Fruit fly (Drosophila melanogaster): ENCODE data around the gene CG44139.

DNA sequence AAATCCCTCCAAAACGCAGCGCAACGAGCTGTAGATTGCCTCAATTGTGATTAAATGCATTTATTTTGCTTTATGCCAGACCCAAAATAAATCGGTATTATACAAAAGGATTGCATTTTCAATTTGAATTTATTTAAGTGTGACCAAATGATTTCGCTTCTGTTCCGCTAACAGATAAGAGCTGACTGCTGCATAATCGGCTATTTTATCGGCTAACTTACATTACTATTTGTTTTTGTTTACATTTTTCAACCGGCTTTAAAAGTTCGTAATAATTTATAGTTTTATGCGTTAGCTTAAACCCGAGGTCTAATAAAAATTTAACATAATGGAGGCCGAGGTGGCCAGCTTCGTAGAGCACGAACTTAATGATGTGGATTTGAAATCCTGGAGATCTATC, 41.6 kb upstream of the CG44139 start, which contains the start of gene PIG-Wa:
- TF ChIP-seq Dif (GFP tag; optimal IDR thresholded peaks at IDR 0.05; ENCODE audit: partially characterized antibody) (peak; percentile 77), CrebA (GFP tag; optimal IDR thresholded peaks at IDR 0.05; ENCODE audit: borderline replicate concordance) (no peak), h (GFP tag; optimal IDR thresholded peaks at IDR 0.05) (no peak), Vsx2 (GFP tag; optimal IDR thresholded peaks at IDR 0.05; ENCODE audit: partially characterized antibody) (no peak), GATAd (GFP tag; optimal IDR thresholded peaks at IDR 0.05) (no peak), Abd-B (GFP tag; optimal IDR thresholded peaks at IDR 0.05) (no peak), Myc (optimal IDR thresholded peaks at IDR 0.05) (no peak)

Data from whole organism, wandering third instar larva.